Worm (Caenorhabditis elegans) whole organism, mixed stage, embryonic: Measurements from ENCODE around the gene picc-1.

ENCODE experiments used
- M03D4.4 ChIP-seq: sonication (generic microtip); optimal IDR thresholded peaks from 2 replicates; lab custom pipeline; 2017; ENCODE audit warnings: mild to moderate bottlenecking, missing genetic modification characterization, missing compliant biosample characterization
- bed-3 ChIP-seq: fragments of 200-800 bp; sonication (Bioruptor generic); optimal IDR thresholded peaks from 3 replicates; lab custom pipeline; 2018; ENCODE audit warnings: mild to moderate bottlenecking, missing genetic modification characterization, moderate library complexity, missing compliant biosample characterization
- blmp-1 ChIP-seq: fragments of 150-350 bp; optimal IDR thresholded peaks from 2 replicates; lab custom pipeline; 2014; ENCODE audit warnings: missing biosample characterization, missing genetic modification characterization
- ceh-39 ChIP-seq: fragments of 150-350 bp; optimal IDR thresholded peaks from 2 replicates; lab custom pipeline; 2014; ENCODE audit warnings: missing biosample characterization, missing genetic modification characterization
- ceh-43 ChIP-seq: fragments of 200-800 bp; sonication (Bioruptor generic); optimal IDR thresholded peaks from 2 replicates; lab custom pipeline; 2018; ENCODE audit warnings: mild to moderate bottlenecking, missing genetic modification characterization, moderate library complexity, missing compliant biosample characterization
- ceh-83 ChIP-seq: fragments of 200-800 bp; sonication (Bioruptor generic); optimal IDR thresholded peaks from 2 replicates; lab custom pipeline; 2018; ENCODE audit warnings: mild to moderate bottlenecking, missing genetic modification characterization, missing compliant biosample characterization
- ces-1 ChIP-seq: fragments of 150-350 bp; optimal IDR thresholded peaks from 2 replicates; lab custom pipeline; 2014; ENCODE audit warnings: missing biosample characterization, missing genetic modification reagents, missing genetic modification characterization
- cnd-1 ChIP-seq: fragments of 200-800 bp; sonication (Bioruptor generic); optimal IDR thresholded peaks from 2 replicates; lab custom pipeline; 2018; ENCODE audit warnings: mild to moderate bottlenecking, missing genetic modification characterization, missing compliant biosample characterization
- drap-1 ChIP-seq: fragments of 200-800 bp; sonication (Bioruptor generic); optimal IDR thresholded peaks from 3 replicates; lab custom pipeline; 2018; ENCODE audit warnings: mild to moderate bottlenecking, missing genetic modification characterization, missing compliant biosample characterization
- elt-1 ChIP-seq: sonication (generic microtip); optimal IDR thresholded peaks from 2 replicates; lab custom pipeline; 2017; ENCODE audit warnings: missing genetic modification characterization, mild to moderate bottlenecking, missing compliant biosample characterization, antibody characterized with exemption, moderate library complexity, borderline replicate concordance; ENCODE audit not compliant: insufficient read depth
- elt-3 ChIP-seq: fragments of 150-350 bp; optimal IDR thresholded peaks from 2 replicates; lab custom pipeline; 2014; ENCODE audit warnings: missing biosample characterization, missing genetic modification characterization
- flh-1 ChIP-seq: fragments of 200-800 bp; sonication (Bioruptor generic); optimal IDR thresholded peaks from 2 replicates; lab custom pipeline; 2018; ENCODE audit warnings: mild to moderate bottlenecking, missing genetic modification characterization, moderate library complexity, missing compliant biosample characterization
- ham-2 ChIP-seq: fragments of 200-800 bp; sonication (Bioruptor generic); optimal IDR thresholded peaks from 2 replicates; lab custom pipeline; 2018; ENCODE audit warnings: mild to moderate bottlenecking, missing genetic modification characterization, missing compliant biosample characterization
- hlh-1 ChIP-seq: fragments of 150-350 bp; optimal IDR thresholded peaks from 2 replicates; lab custom pipeline; 2014; ENCODE audit warnings: missing biosample characterization, missing genetic modification reagents, missing genetic modification characterization
- lin-13 ChIP-seq: fragments of 150-350 bp; optimal IDR thresholded peaks from 2 replicates; lab custom pipeline; 2014; ENCODE audit warnings: missing biosample characterization, missing genetic modification characterization
- lin-32 ChIP-seq: fragments of 200-800 bp; sonication (Bioruptor generic); optimal IDR thresholded peaks from 2 replicates; lab custom pipeline; 2018; ENCODE audit warnings: mild to moderate bottlenecking, missing genetic modification characterization, missing compliant biosample characterization
- lsy-2 ChIP-seq: fragments of 150-350 bp; optimal IDR thresholded peaks from 2 replicates; lab custom pipeline; 2014; ENCODE audit warnings: missing biosample characterization, missing genetic modification characterization
- mab-5 ChIP-seq: fragments of 150-350 bp; optimal IDR thresholded peaks from 2 replicates; lab custom pipeline; 2014; ENCODE audit warnings: missing biosample characterization, missing genetic modification characterization
- mep-1 ChIP-seq: fragments of 150-350 bp; optimal IDR thresholded peaks from 2 replicates; lab custom pipeline; 2017; ENCODE audit warnings: missing biosample characterization, missing genetic modification reagents, missing genetic modification characterization, inconsistent platforms
- mls-2 ChIP-seq: sonication (generic microtip); optimal IDR thresholded peaks from 2 replicates; lab custom pipeline; 2016; ENCODE audit warnings: mild to moderate bottlenecking, missing genetic modification characterization, moderate library complexity, missing compliant biosample characterization
- nhr-12 ChIP-seq: fragments of 150-350 bp; optimal IDR thresholded peaks from 2 replicates; lab custom pipeline; 2014; ENCODE audit warnings: missing biosample characterization, missing genetic modification characterization
- nhr-2 ChIP-seq: fragments of 150-350 bp; optimal IDR thresholded peaks from 2 replicates; lab custom pipeline; 2014; ENCODE audit warnings: missing biosample characterization, missing genetic modification characterization
- nhr-237 ChIP-seq: fragments of 150-350 bp; optimal IDR thresholded peaks from 2 replicates; lab custom pipeline; 2014; ENCODE audit warnings: missing biosample characterization, missing genetic modification characterization
- nhr-28 ChIP-seq: fragments of 150-350 bp; optimal IDR thresholded peaks from 2 replicates; lab custom pipeline; 2014; ENCODE audit warnings: missing biosample characterization, missing genetic modification characterization
- nhr-76 ChIP-seq: sonication (generic microtip); optimal IDR thresholded peaks from 2 replicates; lab custom pipeline; 2017; ENCODE audit warnings: missing biosample characterization, missing genetic modification characterization
- pha-4 ChIP-seq: fragments of 150-350 bp; optimal IDR thresholded peaks from 2 replicates; lab custom pipeline; 2018; ENCODE audit warnings: missing biosample characterization, missing genetic modification reagents, missing genetic modification characterization
- sem-2 ChIP-seq: fragments of 200-800 bp; sonication (Bioruptor generic); optimal IDR thresholded peaks from 2 replicates; lab custom pipeline; 2018; ENCODE audit warnings: mild to moderate bottlenecking, missing genetic modification characterization, missing compliant biosample characterization
- snpc-4 ChIP-seq: fragments of 150-350 bp; optimal IDR thresholded peaks from 2 replicates; lab custom pipeline; 2014; ENCODE audit warnings: missing biosample characterization, missing genetic modification characterization
- sptf-1 ChIP-seq: sonication (generic microtip); optimal IDR thresholded peaks from 2 replicates; lab custom pipeline; 2017; ENCODE audit warnings: mild to moderate bottlenecking, missing genetic modification characterization, moderate library complexity, missing compliant biosample characterization
- tbx-8 ChIP-seq: fragments of 200-800 bp; sonication (Bioruptor generic); optimal IDR thresholded peaks from 2 replicates; lab custom pipeline; 2018; ENCODE audit warnings: mild to moderate bottlenecking, missing genetic modification characterization, moderate library complexity, missing compliant biosample characterization
- unc-120 ChIP-seq: sonication (generic microtip); optimal IDR thresholded peaks from 2 replicates; lab custom pipeline; 2017; ENCODE audit warnings: missing genetic modification characterization, missing compliant biosample characterization; ENCODE audit not compliant: poor library complexity, severe bottlenecking
- unc-39 ChIP-seq: fragments of 150-350 bp; optimal IDR thresholded peaks from 2 replicates; lab custom pipeline; 2014; ENCODE audit warnings: missing biosample characterization, missing genetic modification characterization
- unc-62 ChIP-seq: fragments of 150-350 bp; optimal IDR thresholded peaks from 2 replicates; lab custom pipeline; 2014; ENCODE audit warnings: missing biosample characterization, missing genetic modification reagents, missing genetic modification characterization
- zip-8 ChIP-seq: fragments of 150-350 bp; optimal IDR thresholded peaks from 2 replicates; lab custom pipeline; 2014; ENCODE audit warnings: missing biosample characterization, missing genetic modification characterization
- ztf-11 ChIP-seq: fragments of 150-350 bp; optimal IDR thresholded peaks from 2 replicates; lab custom pipeline; 2014; ENCODE audit warnings: missing biosample characterization, missing genetic modification characterization

Gene picc-1

ce11 chrV:5995598-5995997, 23.2 kb upstream of the picc-1 start:
- TF ChIP-seq lin-32 (GFP tag; lab: Kevin White, UChicago) = no peak
- no peak for TF ChIP-seq M03D4.4 (tag; lab: Kevin White, UChicago)
- TF ChIP-seq nhr-2 (tag; lab: Kevin White, UChicago) = no peak
- no peak for TF ChIP-seq pha-4 (tag; lab: Kevin White, UChicago)
- TF ChIP-seq ceh-83 (GFP tag; lab: Kevin White, UChicago) = no peak
- no peak for TF ChIP-seq ham-2 (GFP tag; lab: Kevin White, UChicago)
- TF ChIP-seq mep-1 = no peak
- peak; percentile 97 for TF ChIP-seq hlh-1
- TF ChIP-seq drap-1 (GFP tag; lab: Kevin White, UChicago) = no peak
- peak; percentile 52 for TF ChIP-seq mab-5 (tag; lab: Kevin White, UChicago)
- TF ChIP-seq mls-2 (tag; lab: Kevin White, UChicago) = no peak
- TF ChIP-seq nhr-28 = no peak
- peak; percentile 95 for TF ChIP-seq unc-62 (GFP tag; lab: Kevin White, UChicago)
- peak; percentile 4 for TF ChIP-seq unc-120 (tag; lab: Kevin White, UChicago)
- TF ChIP-seq lin-13 (tag; lab: Kevin White, UChicago) = no peak
- no peak for TF ChIP-seq ces-1 (GFP tag; lab: Kevin White, UChicago)
- peak; percentile 44 for TF ChIP-seq cnd-1 (tag; lab: Kevin White, UChicago)
- no peak for TF ChIP-seq sptf-1 (tag; lab: Kevin White, UChicago)

- no peak for TF ChIP-seq ceh-43
These were observed 22.7 kb upstream of the picc-1 start, which contains the start of gene cpg-4 for ce11 chrV:5996114-5996513. Gene cpg-4, plus strand, starts transcription at chrV:5996416.

- TF ChIP-seq flh-1 (GFP tag; lab: Kevin White, UChicago) = no peak
- peak; percentile 48 for TF ChIP-seq unc-62 (GFP tag; lab: Kevin White, UChicago)
- no peak for TF ChIP-seq lin-32 (GFP tag; lab: Kevin White, UChicago)
- no peak for TF ChIP-seq tbx-8
- no peak for TF ChIP-seq hlh-1
- TF ChIP-seq lin-13 (tag; lab: Kevin White, UChicago) = no peak
- TF ChIP-seq cnd-1 (tag; lab: Kevin White, UChicago) = no peak
- TF ChIP-seq unc-39 (tag; lab: Kevin White, UChicago) = no peak
- TF ChIP-seq sem-2 (GFP tag; lab: Kevin White, UChicago) = no peak
- no peak for TF ChIP-seq bed-3 (GFP tag; lab: Kevin White, UChicago)
- peak; percentile 93 for TF ChIP-seq blmp-1 (tag; lab: Kevin White, UChicago)
- no peak for TF ChIP-seq drap-1 (GFP tag; lab: Kevin White, UChicago)
- TF ChIP-seq nhr-2 (tag; lab: Kevin White, UChicago) = no peak
- no peak for TF ChIP-seq ceh-83 (GFP tag; lab: Kevin White, UChicago)
- peak; percentile 49 for TF ChIP-seq mep-1
- TF ChIP-seq elt-3 = peak; percentile 64
- TF ChIP-seq pha-4 (tag; lab: Kevin White, UChicago) = peak; percentile 73
- no peak for TF ChIP-seq M03D4.4 (tag; lab: Kevin White, UChicago)
- no peak for TF ChIP-seq elt-1 (tag; lab: Kevin White, UChicago)
- no peak for TF ChIP-seq nhr-28
- TF ChIP-seq zip-8 (tag; lab: Kevin White, UChicago) = no peak
- no peak for TF ChIP-seq ztf-11 (tag; lab: Kevin White, UChicago)
- peak; percentile 45 for TF ChIP-seq ces-1 (GFP tag; lab: Kevin White, UChicago)
- TF ChIP-seq mls-2 (tag; lab: Kevin White, UChicago) = no peak
- peak; percentile 41 for TF ChIP-seq unc-120 (tag; lab: Kevin White, UChicago)
- no peak for TF ChIP-seq nhr-76 (tag; lab: Kevin White, UChicago)
- TF ChIP-seq snpc-4 (tag; lab: Kevin White, UChicago) = no peak
- no peak for TF ChIP-seq ceh-43
- TF ChIP-seq mab-5 (tag; lab: Kevin White, UChicago) = no peak
- TF ChIP-seq ham-2 (GFP tag; lab: Kevin White, UChicago) = peak; percentile 27
- TF ChIP-seq ceh-39 (tag; lab: Kevin White, UChicago) = no peak
- no peak for TF ChIP-seq nhr-12 (tag; lab: Kevin White, UChicago)
- TF ChIP-seq nhr-237 (tag; lab: Kevin White, UChicago) = peak; percentile 76
- peak; percentile 14 for TF ChIP-seq lsy-2 (tag; lab: Kevin White, UChicago)
These were observed 18.4 kb upstream of the picc-1 start for ce11 chrV:6000368-6000802.
